Worm (Caenorhabditis elegans) whole organism, L4 larva: Measurements from ENCODE around the gene Y32H12A.6.

Source experiments
- F26F4.8 ChIP-seq: fragments of 200-800 bp; sonication (Bioruptor generic); conservative IDR thresholded peaks from 2 replicates; pipeline ENCODE4 v1.3.6; 2022; ENCODE audit warnings: missing genetic modification characterization, missing compliant biosample characterization
- T26A8.4 ChIP-seq: fragments of 200-800 bp; sonication (Bioruptor generic); IDR thresholded peaks from 2 replicates; pipeline ENCODE4 v1.3.6; 2022; ENCODE audit warnings: missing genetic modification characterization, missing compliant biosample characterization
- aha-1 ChIP-seq: fragments of 150-350 bp; peaks from one replicate; lab custom pipeline; 2014; ENCODE audit warnings: missing biosample characterization, missing genetic modification characterization
- ceh-62 ChIP-seq: sonication (generic microtip); optimal IDR thresholded peaks from 2 replicates; lab custom pipeline; 2017; ENCODE audit warnings: missing biosample characterization, missing genetic modification characterization
- daf-16 ChIP-seq, 3 experiments: sonication (generic microtip); optimal IDR thresholded peaks; 2 replicates each; lab custom pipeline; 2016 to 2017; ENCODE audit warnings: missing genetic modification characterization in 3 of 3, missing genetic modification reagents in 3 of 3, mild to moderate bottlenecking in 2 of 3, missing compliant biosample characterization in 2 of 3, missing biosample characterization in 1 of 3, moderate library complexity in 1 of 3
- daf-8 ChIP-seq: fragments of 200-800 bp; sonication (Bioruptor generic); IDR thresholded peaks from 2 replicates; pipeline ENCODE4 v1.3.6; 2022; ENCODE audit warnings: missing genetic modification characterization, missing compliant biosample characterization
- dmd-6 ChIP-seq: fragments of 200-800 bp; sonication (Bioruptor generic); IDR thresholded peaks from 2 replicates; pipeline ENCODE4 v1.3.6; 2022; ENCODE audit warnings: missing genetic modification reagents, missing genetic modification characterization, missing compliant biosample characterization
- dmd-9 ChIP-seq: fragments of 200-800 bp; sonication (Bioruptor generic); IDR thresholded peaks from 2 replicates; pipeline ENCODE4 v1.3.6; 2022; ENCODE audit warnings: missing genetic modification reagents, missing genetic modification characterization, missing compliant biosample characterization
- dve-1 ChIP-seq: sonication (generic microtip); optimal IDR thresholded peaks from 2 replicates; lab custom pipeline; 2017; ENCODE audit warnings: antibody characterized with exemption, mild to moderate bottlenecking, missing genetic modification characterization, missing compliant biosample characterization; ENCODE audit not compliant: insufficient read depth
- egl-43 ChIP-seq: fragments of 200-800 bp; sonication (Bioruptor generic); IDR thresholded peaks from 2 replicates; pipeline ENCODE4 v1.3.6; 2022; ENCODE audit warnings: missing genetic modification reagents, missing genetic modification characterization, missing compliant biosample characterization
- fos-1 ChIP-seq: fragments of 150-350 bp; optimal IDR thresholded peaks from 2 replicates; lab custom pipeline; 2014; ENCODE audit warnings: missing biosample characterization, missing genetic modification characterization
- gei-8 ChIP-seq: fragments of 200-800 bp; sonication (Bioruptor generic); optimal IDR thresholded peaks from 2 replicates; lab custom pipeline; 2018; ENCODE audit warnings: mild to moderate bottlenecking, missing genetic modification characterization, missing compliant biosample characterization
- hif-1 ChIP-seq, 2 experiments: sonication (generic microtip); optimal IDR thresholded peaks; 2 replicates each; lab custom pipeline; 2016 to 2017; ENCODE audit warnings: missing compliant biosample characterization in 2 of 2, missing genetic modification characterization in 2 of 2, missing genetic modification reagents in 2 of 2, missing genotype in 2 of 2, mild to moderate bottlenecking in 1 of 2
- hlh-11 ChIP-seq: fragments of 200-800 bp; sonication (Bioruptor generic); optimal IDR thresholded peaks from 2 replicates; lab custom pipeline; 2018; ENCODE audit warnings: mild to moderate bottlenecking, missing genetic modification characterization, missing compliant biosample characterization
- hmg-1.1 ChIP-seq: fragments of 200-800 bp; sonication (Bioruptor generic); IDR thresholded peaks from 2 replicates; pipeline ENCODE4 v1.3.6; 2022; ENCODE audit warnings: missing genetic modification reagents, missing genetic modification characterization, missing compliant biosample characterization
- lin-1 ChIP-seq: fragments of 200-800 bp; sonication (Bioruptor generic); IDR thresholded peaks from 2 replicates; pipeline ENCODE4 v1.3.6; 2022; ENCODE audit warnings: missing genetic modification reagents, missing genetic modification characterization, missing compliant biosample characterization
- lin-39 ChIP-seq: fragments of 150-350 bp; optimal IDR thresholded peaks from 2 replicates; lab custom pipeline; 2014; ENCODE audit warnings: missing biosample characterization, missing genetic modification reagents, missing genetic modification characterization
- lir-3 ChIP-seq: sonication (generic microtip); optimal IDR thresholded peaks from 2 replicates; lab custom pipeline; 2016; ENCODE audit warnings: mild to moderate bottlenecking, missing genetic modification characterization, missing compliant biosample characterization
- madf-5 ChIP-seq, 2 experiments: fragments of 200-800 bp; sonication (Bioruptor generic); IDR thresholded peaks; 2 replicates each; pipeline ENCODE4 v1.3.6; 2022; ENCODE audit warnings: missing compliant biosample characterization in 2 of 2, missing genetic modification characterization in 2 of 2
- mdl-1 ChIP-seq, 2 experiments: fragments of 150-350 bp in 1 of 2; sonication (generic microtip) in 1 of 2; optimal IDR thresholded peaks; 2 replicates each; lab custom pipeline; 2014 to 2017; ENCODE audit warnings: missing biosample characterization in 2 of 2, missing genetic modification characterization in 2 of 2
- mxl-3 ChIP-seq: fragments of 200-800 bp; sonication (Bioruptor generic); optimal IDR thresholded peaks from 2 replicates; lab custom pipeline; 2018; ENCODE audit warnings: mild to moderate bottlenecking, missing genetic modification characterization, missing compliant biosample characterization
- nhr-11 ChIP-seq: fragments of 150-350 bp; optimal IDR thresholded peaks from 2 replicates; lab custom pipeline; 2014; ENCODE audit warnings: missing biosample characterization, missing genetic modification characterization
- nhr-41 ChIP-seq: fragments of 200-800 bp; sonication (Bioruptor generic); IDR thresholded peaks from 2 replicates; pipeline ENCODE4 v1.3.6; 2022; ENCODE audit warnings: missing genetic modification reagents, missing genetic modification characterization, missing compliant biosample characterization
- nhr-48 ChIP-seq: sonication (generic microtip); optimal IDR thresholded peaks from 2 replicates; lab custom pipeline; 2016; ENCODE audit warnings: mild to moderate bottlenecking, missing genetic modification characterization, missing compliant biosample characterization
- nhr-6 ChIP-seq: fragments of 150-350 bp; optimal IDR thresholded peaks from 2 replicates; lab custom pipeline; 2014; ENCODE audit warnings: missing biosample characterization, missing genetic modification characterization
- pha-4 ChIP-seq, 2 experiments: fragments of 150-350 bp in 1 of 2; fragments of 200-800 bp in 1 of 2; sonication (Bioruptor generic) in 1 of 2; IDR thresholded peaks in 1 of 2; optimal IDR thresholded peaks in 1 of 2; 2 replicates each; pipeline versions ENCODE4 v1.3.6 to Lab custom; 2014 to 2022; ENCODE audit warnings: missing genetic modification characterization in 2 of 2, missing genetic modification reagents in 2 of 2, missing biosample characterization in 1 of 2, missing compliant biosample characterization in 1 of 2
- php-3 ChIP-seq: fragments of 200-800 bp; sonication (Bioruptor generic); IDR thresholded peaks from 2 replicates; pipeline ENCODE4 v1.3.6; 2022; ENCODE audit warnings: missing genetic modification reagents, missing genetic modification characterization, missing compliant biosample characterization
- pqm-1 ChIP-seq: sonication (generic microtip); optimal IDR thresholded peaks from 2 replicates; lab custom pipeline; 2017; ENCODE audit warnings: missing biosample characterization, missing genetic modification characterization
- set-16 ChIP-seq: fragments of 200-800 bp; sonication (Bioruptor generic); IDR thresholded peaks from 2 replicates; pipeline ENCODE4 v1.3.6; 2022; ENCODE audit warnings: missing genetic modification reagents, missing genetic modification characterization, missing compliant biosample characterization
- tag-97 ChIP-seq: fragments of 200-800 bp; sonication (Bioruptor generic); IDR thresholded peaks from 2 replicates; pipeline ENCODE4 v1.3.6; 2022; ENCODE audit warnings: missing genetic modification characterization, missing compliant biosample characterization
- unc-62 ChIP-seq, 3 experiments: fragments of 150-350 bp in 1 of 3; sonication (generic microtip); optimal IDR thresholded peaks in 2 of 3; peaks in 1 of 3; 1 replicate in 1 of 3; 2 replicates in 2 of 3; lab custom pipeline; 2014 to 2017; ENCODE audit warnings: missing biosample characterization in 3 of 3, missing genetic modification characterization in 3 of 3, missing genetic modification reagents in 3 of 3, missing genotype in 1 of 3
- zag-1 ChIP-seq: fragments of 150-350 bp; optimal IDR thresholded peaks from 2 replicates; lab custom pipeline; 2014; ENCODE audit warnings: missing biosample characterization, missing genetic modification characterization
- ztf-7 ChIP-seq: fragments of 150-350 bp; optimal IDR thresholded peaks from 2 replicates; lab custom pipeline; 2014; ENCODE audit warnings: missing biosample characterization, missing genetic modification characterization

Y32H12A.6 gene

DNA sequence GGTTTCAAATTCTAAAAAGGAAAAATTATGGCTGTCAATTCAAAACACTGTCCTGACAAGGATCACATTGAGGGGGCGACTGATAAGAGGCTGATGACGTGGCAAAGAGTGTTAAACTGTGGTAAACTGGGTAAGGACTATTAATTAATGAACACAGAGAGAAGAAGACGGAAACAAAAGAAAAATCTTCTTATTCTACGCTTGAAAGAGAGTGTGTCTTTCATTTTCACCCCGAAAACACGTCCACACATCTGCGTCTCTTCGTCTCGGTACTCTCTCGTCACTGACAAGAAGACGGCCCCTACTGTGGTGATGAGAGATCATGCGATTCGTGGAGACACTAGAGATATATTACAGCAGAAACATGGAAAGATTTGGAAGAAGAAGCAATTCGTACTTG, 39.4 kb upstream of the Y32H12A.6 start (continued):
- no peak for TF ChIP-seq madf-5 (GFP tag; IDR thresholded peaks at IDR 0.05; lab: Robert Waterston, UW)
- no peak for TF ChIP-seq lin-39
- TF ChIP-seq lin-1 (GFP tag; lab: Robert Waterston, UW): peak; percentile 45; the same call in 1 of the 2 replicates
- no peak for TF ChIP-seq ztf-7
- TF ChIP-seq hmg-1.1 (GFP tag; lab: Robert Waterston, UW): 0 out of 2 replicates have a peak, but pooled peaks have one; percentile 11
- TF ChIP-seq, all 104 proteins: peak for 21

DNA sequence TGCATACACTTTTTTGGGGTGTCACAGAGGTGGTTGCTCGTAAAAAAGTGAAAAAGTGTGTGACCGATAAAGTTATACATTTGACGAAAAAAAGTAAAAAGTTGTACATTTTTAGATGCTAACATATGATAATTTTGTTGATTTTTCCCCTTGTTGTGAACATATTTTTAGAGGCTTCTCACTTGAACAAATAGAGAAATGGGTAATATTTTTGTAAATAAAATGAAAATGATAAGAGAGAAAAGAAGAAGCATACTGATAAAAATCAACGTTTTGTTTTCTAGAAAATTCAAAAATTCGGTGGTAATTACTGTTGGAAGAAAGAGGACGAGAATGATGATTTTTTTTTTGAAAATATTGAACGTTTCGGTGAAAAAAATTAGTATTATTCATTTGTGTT, 38.3 kb upstream of the Y32H12A.6 start:
- TF ChIP-seq daf-16 (GFP tag; optimal IDR thresholded peaks at IDR 0.05; lab: Kevin White, UChicago) (no peak), daf-16 (tag; optimal IDR thresholded peaks at IDR 0.05; lab: Kevin White, UChicago) (peak; percentile 93), hlh-11 (tag; lab: Kevin White, UChicago) (peak; percentile 16), tag-97 (GFP tag; lab: Robert Waterston, UW) (no peak), php-3 (GFP tag; lab: Robert Waterston, UW) (0 out of 2 replicates have a peak, but pooled peaks have one; percentile 18), pqm-1 (peak; percentile 9), dve-1 (peak; percentile 56)

DNA sequence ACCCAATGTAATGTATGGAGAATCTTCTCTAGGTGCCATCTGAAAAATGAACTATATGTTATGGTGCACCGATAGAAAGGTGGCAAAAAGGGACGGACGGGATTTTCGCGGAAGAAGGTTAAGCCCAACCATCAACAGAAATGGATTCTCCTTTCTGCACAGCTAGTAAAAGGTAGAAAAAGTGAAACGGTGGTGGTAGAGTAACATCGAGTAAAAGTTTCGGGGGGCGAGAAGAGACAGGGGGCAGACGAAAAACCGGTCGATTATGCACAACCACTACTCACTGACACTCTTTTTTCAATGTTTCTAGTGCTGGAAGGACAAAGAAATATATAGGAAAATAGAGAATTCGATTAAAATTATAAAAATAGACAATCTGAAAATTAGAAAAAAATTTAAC, 37.6 kb upstream of the Y32H12A.6 start:
- TF ChIP-seq fos-1 (tag; lab: Kevin White, UChicago): no peak
- no peak for TF ChIP-seq nhr-48 (tag; lab: Kevin White, UChicago)
- 0 out of 2 replicates have a peak, but pooled peaks have one; percentile 11 for TF ChIP-seq T26A8.4 (GFP tag; lab: Robert Waterston, UW)
- TF ChIP-seq lir-3 (tag; lab: Kevin White, UChicago): no peak

DNA sequence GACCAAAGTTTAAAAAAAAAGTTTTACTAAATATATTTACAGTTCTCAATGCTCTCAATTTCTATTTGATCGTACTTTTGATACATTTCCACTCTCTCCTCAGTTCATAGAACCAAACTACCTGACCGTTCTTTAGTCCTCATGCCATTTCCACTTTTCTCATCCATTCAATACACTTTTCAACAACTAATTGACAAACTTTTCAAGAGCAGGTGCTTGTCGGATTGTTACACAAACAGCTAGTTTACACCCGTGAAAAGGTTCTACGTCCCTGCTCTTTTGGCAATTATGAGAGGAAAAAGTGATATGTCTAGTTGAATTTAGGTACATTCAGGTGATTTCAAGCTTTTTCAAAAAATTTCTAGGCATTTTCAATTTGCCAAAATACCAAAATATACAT, 35.9 kb upstream of the Y32H12A.6 start:
- TF ChIP-seq ceh-62 (tag; lab: Kevin White, UChicago): no peak
- peak; percentile 35 for TF ChIP-seq nhr-11

DNA sequence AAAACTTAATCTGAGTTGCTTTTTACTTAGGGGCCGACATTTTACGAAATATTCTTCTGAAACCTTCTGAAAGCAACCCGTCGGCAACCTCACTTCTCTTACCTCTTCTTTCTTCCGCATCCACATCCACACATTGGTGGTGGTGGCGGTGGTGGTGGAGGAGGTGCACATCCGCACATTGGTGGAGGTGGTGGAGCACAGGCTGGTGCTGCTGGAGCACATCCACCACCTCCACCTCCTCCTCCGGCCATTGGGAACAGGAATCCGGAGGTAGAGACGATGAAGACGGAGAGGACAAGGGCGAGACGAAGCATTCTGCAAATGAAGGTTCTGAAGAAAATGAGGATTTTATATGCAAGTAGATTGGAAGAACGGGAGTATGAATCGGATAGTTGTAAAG, 31.7 kb upstream of the Y32H12A.6 start, which contains the start of gene grl-22:
grl-22 (minus strand) TSS at position 332 of the 400 bp plus-strand sequence.
- TF ChIP-seq mdl-1 (tag; optimal IDR thresholded peaks at IDR 0.05; lab: Kevin White, UChicago) (no peak), ztf-7 (no peak), nhr-41 (no peak), zag-1 (tag; lab: Kevin White, UChicago) (no peak), mxl-3 (no peak), dmd-6 (GFP tag; lab: Robert Waterston, UW) (no peak), pha-4 (GFP tag; IDR thresholded peaks at IDR 0.05; lab: Robert Waterston, UW) (no peak), pha-4 (tag; optimal IDR thresholded peaks at IDR 0.05; lab: Kevin White, UChicago) (no peak), unc-62 (GFP tag; optimal IDR thresholded peaks at IDR 0.05 in 1 of 2; lab: Kevin White, UChicago) (peak in 1 of 2 experiments; percentile 42), unc-62 (tag; optimal IDR thresholded peaks at IDR 0.05; lab: Kevin White, UChicago) (no peak), set-16 (GFP tag; lab: Robert Waterston, UW) (peak; percentile 87), nhr-6 (no peak), gei-8 (GFP tag; lab: Kevin White, UChicago) (no peak), egl-43 (GFP tag; lab: Robert Waterston, UW) (peak; percentile 45; the same call in 1 of the 2 replicates), F26F4.8 (GFP tag; lab: Robert Waterston, UW) (no peak), daf-16 (GFP tag; optimal IDR thresholded peaks at IDR 0.05; lab: Kevin White, UChicago) (no peak), daf-16 (tag; optimal IDR thresholded peaks at IDR 0.05; lab: Kevin White, UChicago) (no peak), dmd-9 (GFP tag; lab: Robert Waterston, UW) (0 out of 2 replicates have a peak, but pooled peaks have one; percentile 18)

DNA sequence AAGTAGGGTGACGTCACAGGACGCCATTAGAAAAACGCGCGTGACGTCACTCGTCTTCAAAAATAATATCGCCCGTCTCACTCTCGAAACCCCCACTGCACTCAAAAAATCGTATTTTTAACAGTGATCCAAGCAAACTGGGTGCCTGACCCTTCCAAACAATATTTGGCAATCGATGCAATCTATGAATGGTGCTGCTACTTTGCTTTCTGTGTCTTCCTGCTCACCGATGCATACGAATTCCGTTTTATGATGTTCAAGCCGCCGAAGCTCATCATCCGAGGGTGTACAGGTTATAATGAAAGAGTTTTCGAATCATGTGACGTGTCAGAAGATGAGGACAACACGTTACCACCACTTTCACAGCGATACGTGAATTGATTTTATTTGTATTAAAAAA, 25.6 kb upstream of the Y32H12A.6 start, which contains the start of gene W03A5.1:
W03A5.1 (plus strand) TSS at position 301 of the 400 bp plus-strand sequence.
- TF ChIP-seq nhr-6 (no peak), hif-1 (tag; optimal IDR thresholded peaks at IDR 0.05; lab: Kevin White, UChicago) (no peak), daf-8 (GFP tag; lab: Robert Waterston, UW) (no peak), aha-1 (tag; lab: Kevin White, UChicago) (peak; percentile 59)
